Fruit fly (Drosophila melanogaster) whole organism, prepupa: ENCODE measurements around the gene CG6928.

Experiments
- Blimp-1 ChIP-seq: fragments of 200-800 bp; sonication (Bioruptor generic); optimal IDR thresholded peaks from 3 replicates; lab custom pipeline; 2017; ENCODE audit warnings: missing biosample characterization, missing genetic modification characterization, mild to moderate bottlenecking, moderate library complexity, missing genetic modification reagents
- CG10631 ChIP-seq: fragments of 200-800 bp; sonication (Bioruptor generic); optimal IDR thresholded peaks from 2 replicates; lab custom pipeline; 2016; ENCODE audit warnings: missing biosample characterization, missing genetic modification characterization
- CG11762 ChIP-seq: fragments of 200-800 bp; sonication (Bioruptor generic); optimal IDR thresholded peaks from 3 replicates; lab custom pipeline; 2016; ENCODE audit warnings: missing biosample characterization, missing genetic modification characterization; ENCODE audit not compliant: insufficient read depth
- CG11902 ChIP-seq: fragments of 200-800 bp; sonication (Bioruptor generic); optimal IDR thresholded peaks from 3 replicates; lab custom pipeline; 2016; ENCODE audit warnings: missing biosample characterization, missing genetic modification characterization
- CG15336 ChIP-seq: fragments of 200-800 bp; sonication (Bioruptor generic); IDR thresholded peaks from 2 replicates; pipeline ENCODE4 v1.3.6; 2022; ENCODE audit warnings: missing biosample characterization, missing genetic modification characterization
- CG1621 ChIP-seq: fragments of 200-800 bp; sonication (Bioruptor generic); optimal IDR thresholded peaks from 3 replicates; lab custom pipeline; 2018; ENCODE audit warnings: missing biosample characterization, mild to moderate bottlenecking, missing genetic modification characterization
- CG16779 ChIP-seq: fragments of 200-800 bp; sonication (Bioruptor generic); optimal IDR thresholded peaks from 3 replicates; lab custom pipeline; 2017; ENCODE audit warnings: missing biosample characterization, mild to moderate bottlenecking, missing genetic modification characterization
- CG3032 ChIP-seq: fragments of 200-800 bp; optimal IDR thresholded peaks from 2 replicates; lab custom pipeline; 2019; ENCODE audit warnings: missing biosample characterization, mild to moderate bottlenecking, missing genetic modification characterization, moderate library complexity
- CG31627 ChIP-seq: fragments of 200-800 bp; sonication (Bioruptor generic); optimal IDR thresholded peaks from 3 replicates; lab custom pipeline; 2016; ENCODE audit warnings: missing biosample characterization, missing genetic modification characterization
- CG32006 ChIP-seq: fragments of 200-800 bp; sonication (Bioruptor generic); optimal IDR thresholded peaks from 3 replicates; lab custom pipeline; 2017; ENCODE audit warnings: missing biosample characterization, mild to moderate bottlenecking, missing genetic modification characterization
- CG34406 ChIP-seq: fragments of 200-800 bp; sonication (Bioruptor generic); optimal IDR thresholded peaks from 3 replicates; lab custom pipeline; 2016; ENCODE audit warnings: missing biosample characterization, missing genetic modification characterization
- CG6163 ChIP-seq: fragments of 200-800 bp; sonication (Bioruptor generic); IDR thresholded peaks from 3 replicates; pipeline ENCODE4 v1.3.6; 2022; ENCODE audit warnings: missing biosample characterization, missing genetic modification characterization
- CG6276 ChIP-seq: fragments of 200-800 bp; sonication (Bioruptor generic); optimal IDR thresholded peaks from 2 replicates; lab custom pipeline; 2017; ENCODE audit warnings: missing biosample characterization, mild to moderate bottlenecking, missing genetic modification characterization
- CG6792 ChIP-seq: fragments of 200-800 bp; sonication (Bioruptor generic); optimal IDR thresholded peaks from 3 replicates; lab custom pipeline; 2016; ENCODE audit warnings: missing biosample characterization, missing genetic modification characterization
- CG6808 ChIP-seq: fragments of 200-800 bp; sonication (Bioruptor generic); optimal IDR thresholded peaks from 3 replicates; lab custom pipeline; 2017; ENCODE audit warnings: missing biosample characterization, missing genetic modification characterization, mild to moderate bottlenecking, moderate library complexity, missing genetic modification reagents
- CG6854 ChIP-seq: fragments of 200-800 bp; sonication (Bioruptor generic); optimal IDR thresholded peaks from 2 replicates; lab custom pipeline; 2017; ENCODE audit warnings: missing biosample characterization, mild to moderate bottlenecking, missing genetic modification characterization
- CG7368 ChIP-seq: fragments of 200-800 bp; sonication (Bioruptor generic); optimal IDR thresholded peaks from 3 replicates; lab custom pipeline; 2016; ENCODE audit warnings: missing biosample characterization, missing genetic modification characterization
- CG8119 ChIP-seq: fragments of 200-800 bp; sonication (Bioruptor generic); IDR thresholded peaks from 3 replicates; pipeline ENCODE4 v1.3.6; 2022; ENCODE audit warnings: missing biosample characterization, missing genetic modification characterization
- CG8632 ChIP-seq: fragments of 200-800 bp; sonication (Bioruptor generic); optimal IDR thresholded peaks from 3 replicates; lab custom pipeline; 2016; ENCODE audit warnings: missing biosample characterization, missing genetic modification characterization
- CG9139 ChIP-seq: fragments of 200-800 bp; sonication (Bioruptor generic); optimal IDR thresholded peaks from 3 replicates; lab custom pipeline; 2017; ENCODE audit warnings: missing biosample characterization, mild to moderate bottlenecking, missing genetic modification characterization
- Eip75B ChIP-seq: fragments of 200-800 bp; sonication (Bioruptor generic); optimal IDR thresholded peaks from 3 replicates; lab custom pipeline; 2016; ENCODE audit warnings: missing biosample characterization, missing genetic modification characterization
- Eip93F ChIP-seq: fragments of 200-800 bp; sonication (Bioruptor generic); optimal IDR thresholded peaks from 2 replicates; lab custom pipeline; 2016; ENCODE audit warnings: missing biosample characterization, mild to moderate bottlenecking, missing genetic modification characterization
- Ets96B ChIP-seq: fragments of 200-800 bp; optimal IDR thresholded peaks from 2 replicates; lab custom pipeline; 2019; ENCODE audit warnings: missing biosample characterization, mild to moderate bottlenecking, missing genetic modification characterization, moderate library complexity
- Gug ChIP-seq: fragments of 200-800 bp; sonication (Bioruptor generic); IDR thresholded peaks from 2 replicates; pipeline ENCODE4 v1.3.6; 2022; ENCODE audit warnings: missing biosample characterization, missing genetic modification characterization
- Hr38 ChIP-seq: sonication (Bioruptor generic); optimal IDR thresholded peaks from 2 replicates; lab custom pipeline; 2016; ENCODE audit warnings: missing biosample characterization, missing genetic modification characterization
- Lpt ChIP-seq: fragments of 200-800 bp; sonication (Bioruptor generic); optimal IDR thresholded peaks from 3 replicates; lab custom pipeline; 2016; ENCODE audit warnings: missing biosample characterization, missing genetic modification characterization
- OdsH ChIP-seq: fragments of 200-800 bp; sonication (Bioruptor generic); optimal IDR thresholded peaks from 3 replicates; lab custom pipeline; 2016; ENCODE audit warnings: missing biosample characterization, missing genetic modification characterization
- Smox ChIP-seq: fragments of 200-800 bp; sonication (Bioruptor generic); optimal IDR thresholded peaks from 3 replicates; lab custom pipeline; 2016; ENCODE audit warnings: missing biosample characterization, missing genetic modification characterization
- Sox102F ChIP-seq: fragments of 200-800 bp; sonication (Bioruptor generic); optimal IDR thresholded peaks from 2 replicates; lab custom pipeline; 2016; ENCODE audit warnings: missing biosample characterization, mild to moderate bottlenecking, missing genetic modification characterization
- Sox14 ChIP-seq: fragments of 200-800 bp; sonication (Bioruptor generic); optimal IDR thresholded peaks from 3 replicates; lab custom pipeline; 2016; ENCODE audit warnings: missing biosample characterization, missing genetic modification characterization
- Sox15 ChIP-seq: fragments of 200-800 bp; sonication (Bioruptor generic); optimal IDR thresholded peaks from 3 replicates; lab custom pipeline; 2016; ENCODE audit warnings: missing biosample characterization, missing genetic modification characterization
- achi ChIP-seq: fragments of 200-800 bp; sonication (Bioruptor generic); optimal IDR thresholded peaks from 3 replicates; lab custom pipeline; 2016; ENCODE audit warnings: missing biosample characterization, missing genetic modification characterization
- acj6 ChIP-seq: fragments of 200-800 bp; sonication (Bioruptor generic); optimal IDR thresholded peaks from 3 replicates; lab custom pipeline; 2016; ENCODE audit warnings: missing biosample characterization, missing genetic modification characterization
- cyc ChIP-seq: fragments of 200-800 bp; sonication (Bioruptor generic); optimal IDR thresholded peaks from 3 replicates; lab custom pipeline; 2016; ENCODE audit warnings: missing biosample characterization, missing genetic modification characterization
- dac ChIP-seq: fragments of 200-800 bp; sonication (Bioruptor generic); optimal IDR thresholded peaks from 2 replicates; lab custom pipeline; 2017; ENCODE audit warnings: missing biosample characterization, mild to moderate bottlenecking, missing genetic modification characterization
- dsx ChIP-seq: fragments of 200-800 bp; optimal IDR thresholded peaks from 3 replicates; lab custom pipeline; 2019; ENCODE audit warnings: missing biosample characterization, mild to moderate bottlenecking, missing genetic modification characterization, moderate library complexity; ENCODE audit not compliant: poor library complexity, severe bottlenecking
- esn ChIP-seq: fragments of 200-800 bp; sonication (Bioruptor generic); optimal IDR thresholded peaks from 2 replicates; lab custom pipeline; 2016; ENCODE audit warnings: missing biosample characterization, mild to moderate bottlenecking, missing genetic modification characterization, moderate library complexity
- fd59A ChIP-seq: fragments of 200-800 bp; sonication (Bioruptor generic); optimal IDR thresholded peaks from 2 replicates; lab custom pipeline; 2017; ENCODE audit warnings: missing biosample characterization, mild to moderate bottlenecking, missing genetic modification characterization, missing genetic modification reagents
- fd85E ChIP-seq: fragments of 200-800 bp; sonication (Bioruptor generic); optimal IDR thresholded peaks from 3 replicates; lab custom pipeline; 2016; ENCODE audit warnings: missing biosample characterization, missing genetic modification characterization
- fkh ChIP-seq: fragments of 200-800 bp; sonication (Bioruptor generic); optimal IDR thresholded peaks from 3 replicates; lab custom pipeline; 2017; ENCODE audit warnings: missing biosample characterization, mild to moderate bottlenecking, missing genetic modification characterization, moderate library complexity
- lz ChIP-seq: fragments of 200-800 bp; sonication (Bioruptor generic); optimal IDR thresholded peaks from 3 replicates; lab custom pipeline; 2016; ENCODE audit warnings: missing biosample characterization, missing genetic modification characterization
- net ChIP-seq: fragments of 200-800 bp; sonication (Bioruptor generic); optimal IDR thresholded peaks from 3 replicates; lab custom pipeline; 2016; ENCODE audit warnings: missing biosample characterization, missing genetic modification characterization
- pdm3 ChIP-seq: fragments of 200-800 bp; sonication (Bioruptor generic); optimal IDR thresholded peaks from 3 replicates; lab custom pipeline; 2016; ENCODE audit warnings: missing biosample characterization, missing genetic modification characterization
- salr ChIP-seq, 2 experiments: fragments of 200-800 bp; sonication (Bioruptor generic); optimal IDR thresholded peaks; 3 replicates each; lab custom pipeline; 2016 to 2018; ENCODE audit warnings: missing biosample characterization in 2 of 2, missing genetic modification characterization in 2 of 2, mild to moderate bottlenecking in 1 of 2
- spab ChIP-seq: fragments of 200-800 bp; sonication (Bioruptor generic); optimal IDR thresholded peaks from 2 replicates; lab custom pipeline; 2017; ENCODE audit warnings: missing biosample characterization, mild to moderate bottlenecking, missing genetic modification characterization, missing genetic modification reagents
- svp ChIP-seq: fragments of 200-800 bp; sonication (Bioruptor generic); peaks from one replicate; lab custom pipeline; 2016; ENCODE audit warnings: missing biosample characterization, missing genetic modification characterization
- topi ChIP-seq: fragments of 200-800 bp; sonication (Bioruptor generic); optimal IDR thresholded peaks from 3 replicates; lab custom pipeline; 2016; ENCODE audit warnings: missing biosample characterization, missing genetic modification characterization
- vri ChIP-seq: fragments of 200-800 bp; sonication (Bioruptor generic); optimal IDR thresholded peaks from 3 replicates; lab custom pipeline; 2016; ENCODE audit warnings: missing biosample characterization, mild to moderate bottlenecking, missing genetic modification characterization

Gene CG6928

DNA sequence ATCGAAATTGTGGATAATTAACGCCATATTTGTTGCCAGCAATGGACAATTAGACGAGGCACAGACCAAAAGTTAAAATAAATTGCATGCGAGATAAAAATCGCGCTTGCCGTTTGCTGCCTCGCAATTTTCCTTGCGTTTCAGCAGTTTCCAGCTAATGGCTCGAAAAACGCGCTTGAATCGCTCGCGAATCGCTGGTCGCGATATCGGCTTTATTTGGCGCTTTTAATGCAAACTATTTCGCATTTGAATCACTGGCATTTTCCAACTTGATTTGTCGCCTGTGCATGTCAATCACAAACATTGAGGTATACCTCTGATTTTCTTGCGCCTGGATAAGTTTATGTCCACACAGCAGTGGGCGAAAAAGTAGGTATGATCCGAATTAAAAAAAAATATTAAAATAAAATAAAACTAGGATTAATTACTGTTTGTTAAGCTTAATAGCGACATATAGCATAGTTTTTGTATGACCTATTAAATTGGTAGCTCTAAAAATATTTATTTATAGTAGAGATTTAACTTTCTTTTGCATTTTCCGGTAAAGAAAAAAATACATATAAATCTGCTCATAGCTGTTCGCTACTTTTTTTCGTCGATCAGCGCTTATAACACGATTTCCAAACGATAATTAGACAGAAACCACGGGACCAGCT is 20.3 kb downstream of the CG6928 start (continued):
- no peak for TF ChIP-seq vri (GFP tag; lab: Kevin White, UChicago)
- peak; percentile 11 for TF ChIP-seq esn (GFP tag; lab: Kevin White, UChicago)
- peak; percentile 9 for TF ChIP-seq OdsH (GFP tag; lab: Kevin White, UChicago)
- no peak for TF ChIP-seq svp (GFP tag; lab: Kevin White, UChicago)
- TF ChIP-seq CG6854 (GFP tag; lab: Kevin White, UChicago), result no peak
- TF ChIP-seq Sox102F (GFP tag; lab: Kevin White, UChicago), result no peak
- TF ChIP-seq fd59A, result no peak
- TF ChIP-seq lz (GFP tag; lab: Kevin White, UChicago), result no peak
- TF ChIP-seq topi, result no peak
- TF ChIP-seq Ets96B, result no peak
- no peak for TF ChIP-seq CG6792 (GFP tag; lab: Kevin White, UChicago)
- no peak for TF ChIP-seq Gug
- no peak for TF ChIP-seq CG6808
- TF ChIP-seq CG11762 (GFP tag; lab: Kevin White, UChicago), result no peak
- TF ChIP-seq CG3032 (tag; lab: Kevin White, UChicago), result no peak
- no peak for TF ChIP-seq fkh (GFP tag; lab: Kevin White, UChicago)
- peak; percentile 59 for TF ChIP-seq CG6276 (GFP tag; lab: Kevin White, UChicago)
- no peak for TF ChIP-seq Eip75B
- TF ChIP-seq Sox14 (GFP tag; lab: Kevin White, UChicago), result no peak
- no peak for TF ChIP-seq Blimp-1
- TF ChIP-seq CG32006, result peak; percentile 73
- no peak for TF ChIP-seq Eip93F (GFP tag; lab: Kevin White, UChicago)
- TF ChIP-seq spab (GFP tag; lab: Kevin White, UChicago), result no peak
- TF ChIP-seq Sox15 (GFP tag; lab: Kevin White, UChicago), result no peak
- TF ChIP-seq Hr38 (GFP tag; lab: Kevin White, UChicago), result no peak
- no peak for TF ChIP-seq CG34406 (GFP tag; lab: Kevin White, UChicago)
- no peak for TF ChIP-seq CG16779 (tag; lab: Kevin White, UChicago)
- no peak for TF ChIP-seq dsx (GFP tag; lab: Kevin White, UChicago)
- TF ChIP-seq acj6 (GFP tag; lab: Kevin White, UChicago), result no peak

DNA sequence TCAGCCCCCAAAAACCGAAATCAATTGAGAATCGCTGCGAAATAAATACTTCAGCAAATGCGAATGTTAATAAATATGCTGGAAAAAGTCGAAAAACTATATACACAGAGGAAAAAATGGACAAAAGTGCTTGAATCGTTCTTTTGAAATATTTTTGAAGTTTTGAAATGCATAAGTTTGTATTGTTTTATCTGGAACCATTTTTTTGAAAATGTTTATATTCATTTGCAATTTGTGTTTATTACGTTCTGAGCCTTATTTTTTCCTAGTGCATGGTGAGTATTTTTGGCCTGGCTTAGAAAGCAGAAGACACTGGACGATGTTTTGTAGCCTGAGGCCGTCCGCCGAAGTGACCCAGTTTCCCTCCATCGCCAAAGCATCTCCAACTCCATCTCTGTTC is 22.0 kb downstream of the CG6928 start:
- TF ChIP-seq CG7368 (GFP tag; lab: Kevin White, UChicago), result no peak
- TF ChIP-seq CG8632, result no peak
- no peak for TF ChIP-seq Ets96B
- peak; percentile 21 for TF ChIP-seq CG34406 (GFP tag; lab: Kevin White, UChicago)
- no peak for TF ChIP-seq Lpt (GFP tag; lab: Kevin White, UChicago)
- TF ChIP-seq topi, result peak; percentile 34
- TF ChIP-seq Gug, result no peak
- no peak for TF ChIP-seq Hr38 (GFP tag; lab: Kevin White, UChicago)
- no peak for TF ChIP-seq CG9139 (GFP tag; lab: Kevin White, UChicago)
- peak; percentile 11 for TF ChIP-seq cyc (GFP tag; lab: Kevin White, UChicago)
- no peak for TF ChIP-seq CG1621
- peak; percentile 53; the same call in 1 of the 3 replicates for TF ChIP-seq CG8119 (GFP tag; lab: Robert Waterston, UW)
- peak; percentile 31; the same call in 2 of the 3 replicates for TF ChIP-seq CG6163 (GFP tag; lab: Robert Waterston, UW)
- no peak for TF ChIP-seq dac
- TF ChIP-seq OdsH (GFP tag; lab: Kevin White, UChicago), result peak; percentile 27
- no peak for TF ChIP-seq CG6854 (GFP tag; lab: Kevin White, UChicago)
- no peak for TF ChIP-seq CG10631
- TF ChIP-seq Blimp-1, result no peak
- peak; percentile 17 for TF ChIP-seq net (GFP tag; lab: Kevin White, UChicago)
- TF ChIP-seq fd85E (GFP tag; lab: Kevin White, UChicago), result no peak
- no peak for TF ChIP-seq vri (GFP tag; lab: Kevin White, UChicago)
- TF ChIP-seq Smox, result peak; percentile 17
- no peak for TF ChIP-seq dsx (GFP tag; lab: Kevin White, UChicago)
- TF ChIP-seq fd59A, result no peak
- TF ChIP-seq esn (GFP tag; lab: Kevin White, UChicago), result peak; percentile 37
- TF ChIP-seq CG15336, result peak; percentile 65
- no peak for TF ChIP-seq CG3032 (tag; lab: Kevin White, UChicago)
- TF ChIP-seq pdm3 (GFP tag; lab: Kevin White, UChicago), result no peak
- TF ChIP-seq CG11902 (GFP tag; lab: Kevin White, UChicago), result no peak
- no peak for TF ChIP-seq salr (GFP tag; optimal IDR thresholded peaks at IDR 0.05; lab: Kevin White, UChicago)
- peak; percentile 16 for TF ChIP-seq CG31627 (GFP tag; lab: Kevin White, UChicago)
- peak; percentile 56 for TF ChIP-seq CG6276 (GFP tag; lab: Kevin White, UChicago)
- no peak for TF ChIP-seq spab (GFP tag; lab: Kevin White, UChicago)
- peak; percentile 33 for TF ChIP-seq achi (GFP tag; lab: Kevin White, UChicago)
